Worm (Caenorhabditis elegans) whole organism, L3 larva: ENCODE results near the gene tomm-70.

Experiments
- ama-1 ChIP-seq: fragments of 150-350 bp; optimal IDR thresholded peaks from 2 replicates; lab custom pipeline; 2018
- ceh-9 ChIP-seq: sonication (generic microtip); optimal IDR thresholded peaks from 2 replicates; lab custom pipeline; 2018; ENCODE audit warnings: missing biosample characterization, missing genetic modification characterization
- eor-1 ChIP-seq, 2 experiments: fragments of 150-350 bp; optimal IDR thresholded peaks; 2 replicates each; lab custom pipeline; 2014 to 2018; ENCODE audit warnings: missing biosample characterization in 2 of 2, missing genetic modification characterization in 2 of 2
- lsy-12 ChIP-seq: sonication (generic microtip); optimal IDR thresholded peaks from 2 replicates; lab custom pipeline; 2016; ENCODE audit warnings: mild to moderate bottlenecking, missing genetic modification characterization, missing compliant biosample characterization
- nhr-11 ChIP-seq: fragments of 150-350 bp; optimal IDR thresholded peaks from 2 replicates; lab custom pipeline; 2014; ENCODE audit warnings: missing biosample characterization, missing genetic modification characterization
- nhr-12 ChIP-seq: fragments of 150-350 bp; optimal IDR thresholded peaks from 2 replicates; lab custom pipeline; 2014; ENCODE audit warnings: missing biosample characterization, missing genetic modification characterization
- nhr-237 ChIP-seq: fragments of 150-350 bp; optimal IDR thresholded peaks from 2 replicates; lab custom pipeline; 2014; ENCODE audit warnings: missing biosample characterization, missing genetic modification characterization
- nhr-43 ChIP-seq: sonication (generic microtip); optimal IDR thresholded peaks from 2 replicates; lab custom pipeline; 2016; ENCODE audit warnings: mild to moderate bottlenecking, missing genetic modification characterization, missing compliant biosample characterization; ENCODE audit not compliant: poor library complexity, severe bottlenecking
- nhr-76 ChIP-seq: fragments of 150-350 bp; sonication (generic microtip); optimal IDR thresholded peaks from 5 replicates; lab custom pipeline; 2014; ENCODE audit warnings: missing biosample characterization, missing genetic modification characterization
- pha-4 ChIP-seq: fragments of 150-350 bp; optimal IDR thresholded peaks from 2 replicates; lab custom pipeline; 2014; ENCODE audit warnings: missing biosample characterization, missing genetic modification reagents, missing genetic modification characterization
- unc-39 ChIP-seq: sonication (generic microtip); optimal IDR thresholded peaks from 4 replicates; lab custom pipeline; 2017; ENCODE audit warnings: missing biosample characterization, missing genetic modification characterization

DNA sequence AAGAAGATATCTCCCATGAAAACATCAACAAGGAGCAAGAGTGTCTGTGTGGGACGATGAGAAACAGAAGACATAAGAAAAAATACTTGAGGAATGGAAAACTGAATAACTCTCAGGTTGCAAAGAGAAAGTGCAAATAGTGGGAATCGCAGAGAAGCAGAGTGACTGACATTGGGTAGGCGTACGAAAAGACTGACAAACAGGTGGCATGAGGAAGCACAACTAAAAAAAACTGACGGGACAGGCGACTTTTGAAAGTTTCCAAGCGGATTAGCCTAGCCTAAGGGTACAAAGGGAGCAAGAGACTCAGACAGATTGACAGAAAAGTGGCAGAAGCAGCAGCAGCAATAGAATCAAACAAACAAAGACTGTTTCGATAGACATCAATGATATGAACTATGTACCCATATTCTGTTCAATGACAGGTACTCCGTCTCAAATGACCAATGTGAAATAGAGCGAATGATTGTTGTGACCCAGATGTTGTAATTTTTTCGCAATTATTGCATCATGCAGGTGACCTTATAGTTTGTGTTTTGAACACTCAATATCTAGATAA, 20.1 kb downstream of the tomm-70 start:
- TF ChIP-seq unc-39 (tag; lab: Kevin White, UChicago) (no peak), nhr-237 (tag; lab: Kevin White, UChicago) (no peak), pha-4 (tag; lab: Kevin White, UChicago) (peak; percentile 8), nhr-43 (peak; percentile 79), eor-1 (tag; optimal IDR thresholded peaks at IDR 0.05; lab: Kevin White, UChicago) (no peak), lsy-12 (tag; lab: Kevin White, UChicago) (no peak), ceh-9 (tag; lab: Kevin White, UChicago) (no peak), nhr-76 (tag; lab: Kevin White, UChicago) (no peak), nhr-12 (no peak), nhr-11 (tag; lab: Kevin White, UChicago) (no peak), ama-1 (lab: Kevin White, UChicago) (no peak)
